Fruit fly (Drosophila melanogaster): Measurements from ENCODE around the gene dos.
A peak's percentile ranks its signal among the peaks of the same experiment; 100 is the strongest.

dos gene

DNA sequence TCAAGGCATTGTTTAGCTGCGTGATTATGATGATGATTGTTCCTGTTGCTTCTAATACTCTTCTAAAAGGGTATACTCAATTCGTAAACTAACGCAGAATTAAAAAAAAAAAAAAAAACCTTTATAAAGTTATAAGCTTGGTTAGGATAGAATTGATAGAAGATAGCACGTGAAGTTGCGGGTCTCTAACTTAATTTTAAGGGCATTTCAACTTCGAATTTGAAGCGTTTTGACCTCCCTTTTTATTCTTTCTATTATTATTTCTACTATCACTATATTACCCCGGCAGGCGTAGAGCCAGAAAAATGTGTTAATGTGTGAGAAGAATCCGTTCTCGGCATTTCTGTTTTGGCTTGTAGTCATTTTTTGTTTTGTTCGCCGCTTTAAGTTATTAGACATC lies 10.5 kb upstream of the dos start (continued):
- TF ChIP-seq CG16863 (GFP tag; optimal IDR thresholded peaks at IDR 0.05) (peak; percentile 40), Mad (GFP tag; optimal IDR thresholded peaks at IDR 0.05) (peak; percentile 47), Drgx (GFP tag; IDR thresholded peaks at IDR 0.05) (peak; percentile 73), scrt (GFP tag; optimal IDR thresholded peaks at IDR 0.05) (peak; percentile 45), slp2 (GFP tag; optimal IDR thresholded peaks at IDR 0.05) (peak; percentile 7), Scr (GFP tag; IDR thresholded peaks at IDR 0.05; ENCODE audit: partially characterized antibody) (no peak), CG3995 (GFP tag; optimal IDR thresholded peaks at IDR 0.05) (no peak), Pdp1 (GFP tag; optimal IDR thresholded peaks at IDR 0.05) (peak; percentile 56 to 61), Hsf (GFP tag; optimal IDR thresholded peaks at IDR 0.05) (peak; percentile 69), CG2116 (GFP tag; optimal IDR thresholded peaks at IDR 0.05) (peak; percentile 2), Rfx (GFP tag; IDR thresholded peaks at IDR 0.05) (peak; percentile 63; the same call in 1 of the 2 replicates), E2f1 (GFP tag; IDR thresholded peaks at IDR 0.05) (peak; percentile 52), bcd (GFP tag; optimal IDR thresholded peaks at IDR 0.05) (peak; percentile 33), Lim3 (GFP tag; IDR thresholded peaks at IDR 0.05) (no peak), z (GFP tag; IDR thresholded peaks at IDR 0.05) (no peak), wor (GFP tag; IDR thresholded peaks at IDR 0.05) (peak; percentile 53; the same call in 1 of the 2 replicates), CG17385 (GFP tag; optimal IDR thresholded peaks at IDR 0.05) (peak; percentile 62), CG7745 (tag; optimal IDR thresholded peaks at IDR 0.05) (no peak), BtbVII (GFP tag; optimal IDR thresholded peaks at IDR 0.05) (peak; percentile 61), Antp (GFP tag; optimal IDR thresholded peaks at IDR 0.05) (peak; percentile 20), Aef1 (GFP tag; IDR thresholded peaks at IDR 0.05) (no peak), lov (optimal IDR thresholded peaks at IDR 0.05) (no peak), lov (GFP tag; IDR thresholded peaks at IDR 0.05) (no peak), C15 (GFP tag; IDR thresholded peaks at IDR 0.05) (no peak), tx (GFP tag; optimal IDR thresholded peaks at IDR 0.05) (peak; percentile 30), D19A (tag; optimal IDR thresholded peaks at IDR 0.05) (peak; percentile 99), CG30431 (GFP tag; optimal IDR thresholded peaks at IDR 0.05) (no peak), CG10543 (GFP tag; optimal IDR thresholded peaks at IDR 0.05) (no peak), CG17186 (GFP tag; optimal IDR thresholded peaks at IDR 0.05) (no peak), CG16815 (GFP tag; optimal IDR thresholded peaks at IDR 0.05) (peak; percentile 42), MTF-1 (GFP tag; optimal IDR thresholded peaks at IDR 0.05; ENCODE audit: borderline replicate concordance) (no peak), crc (GFP tag; optimal IDR thresholded peaks at IDR 0.05) (peak; percentile 32), cas (GFP tag; IDR thresholded peaks at IDR 0.05) (no peak), Sry-δ (GFP tag; optimal IDR thresholded peaks at IDR 0.05) (peak; percentile 12), CG13775 (GFP tag; optimal IDR thresholded peaks at IDR 0.05) (peak; percentile 44), h (optimal IDR thresholded peaks at IDR 0.05) (no peak), row (GFP tag; IDR thresholded peaks at IDR 0.05) (peak; percentile 84), Sin3A (optimal IDR thresholded peaks at IDR 0.05) (no peak), CG4404 (GFP tag; IDR thresholded peaks at IDR 0.05) (no peak), Asciz (GFP tag; optimal IDR thresholded peaks at IDR 0.05) (peak; percentile 61), CG4820 (GFP tag; optimal IDR thresholded peaks at IDR 0.05) (peak; percentile 30), crol (GFP tag; IDR thresholded peaks at IDR 0.05) (no peak), vnd (GFP tag; IDR thresholded peaks at IDR 0.05; ENCODE audit: partially characterized antibody) (no peak), CG14667 (GFP tag; IDR thresholded peaks at IDR 0.05) (peak; percentile 47), danr (GFP tag; IDR thresholded peaks at IDR 0.05) (no peak), CG5245 (GFP tag; optimal IDR thresholded peaks at IDR 0.05) (peak; percentile 36), run (tag; optimal IDR thresholded peaks at IDR 0.05) (no peak), CG14710 (tag; optimal IDR thresholded peaks at IDR 0.05) (peak; percentile 66), corto (GFP tag; optimal IDR thresholded peaks at IDR 0.05) (no peak), zfh1 (GFP tag; IDR thresholded peaks at IDR 0.05) (no peak), ab (GFP tag; optimal IDR thresholded peaks at IDR 0.05) (no peak), CG17612 (GFP tag; IDR thresholded peaks at IDR 0.05) (no peak), sima (GFP tag; optimal IDR thresholded peaks at IDR 0.05) (no peak)
